Worm (Caenorhabditis elegans) whole organism, L1 larva: ENCODE data around the gene flp-5.
A peak's percentile ranks its signal among the peaks of the same experiment; 100 is the strongest.
"Not testable (repeated sequence)": the region's sequence is repeated elsewhere in the genome, so short reads cannot be mapped to it uniquely, and the experiment has no call there.

Experiments used
- F16B12.6 ChIP-seq: fragments of 150-350 bp; optimal IDR thresholded peaks from 2 replicates; lab custom pipeline; 2014; ENCODE audit warnings: missing biosample characterization, missing genetic modification characterization
- aly-2 ChIP-seq: fragments of 150-350 bp; optimal IDR thresholded peaks from 2 replicates; lab custom pipeline; 2014; ENCODE audit warnings: missing biosample characterization, missing genetic modification characterization
- ceh-8 ChIP-seq: fragments of 200-800 bp; sonication (Bioruptor generic); optimal IDR thresholded peaks from 2 replicates; lab custom pipeline; 2018; ENCODE audit warnings: mild to moderate bottlenecking, missing genetic modification characterization, moderate library complexity, missing compliant biosample characterization
- ceh-88 ChIP-seq: fragments of 200-800 bp; sonication (Bioruptor generic); IDR thresholded peaks from 2 replicates; pipeline ENCODE4 v1.3.6; 2022; ENCODE audit warnings: missing genetic modification characterization, missing compliant biosample characterization
- ceh-90 ChIP-seq: sonication (generic microtip); optimal IDR thresholded peaks from 2 replicates; lab custom pipeline; 2016; ENCODE audit warnings: missing genetic modification characterization, missing compliant biosample characterization
- dpl-1 ChIP-seq, 3 experiments: fragments of 150-350 bp in 2 of 3; sonication (generic microtip) in 1 of 3; optimal IDR thresholded peaks; 2 replicates each; lab custom pipeline; 2014 to 2017; ENCODE audit warnings: missing biosample characterization in 3 of 3, missing genetic modification characterization in 3 of 3, missing genetic modification reagents in 3 of 3
- dsc-1 ChIP-seq: sonication (generic microtip); optimal IDR thresholded peaks from 2 replicates; lab custom pipeline; 2016; ENCODE audit warnings: mild to moderate bottlenecking, missing genetic modification characterization, missing compliant biosample characterization
- efl-1 ChIP-seq, 4 experiments: fragments of 150-350 bp; optimal IDR thresholded peaks in 3 of 4; peaks in 1 of 4; 1 replicate in 1 of 4; 2 replicates in 3 of 4; lab custom pipeline; 2014; ENCODE audit warnings: missing biosample characterization in 2 of 4, missing genetic modification characterization in 2 of 4, missing genetic modification reagents in 2 of 4
- efl-3 ChIP-seq: fragments of 200-800 bp; sonication (Bioruptor generic); optimal IDR thresholded peaks from 2 replicates; lab custom pipeline; 2018; ENCODE audit warnings: mild to moderate bottlenecking, missing genetic modification characterization, missing compliant biosample characterization
- egl-13 ChIP-seq: sonication (generic microtip); optimal IDR thresholded peaks from 2 replicates; lab custom pipeline; 2016; ENCODE audit warnings: missing genotype, missing genetic modification reagents, missing genetic modification characterization, missing compliant biosample characterization
- egl-27 ChIP-seq, 2 experiments: fragments of 150-350 bp in 1 of 2; sonication (generic microtip); optimal IDR thresholded peaks; 3 replicates each; lab custom pipeline; 2017 to 2018; ENCODE audit warnings: missing biosample characterization in 2 of 2, missing genetic modification characterization in 2 of 2, missing genetic modification reagents in 2 of 2
- elt-2 ChIP-seq: sonication (generic microtip); optimal IDR thresholded peaks from 2 replicates; lab custom pipeline; 2016; ENCODE audit warnings: missing genetic modification characterization, mild to moderate bottlenecking, inconsistent platforms, missing compliant biosample characterization, missing genetic modification reagents
- elt-3 ChIP-seq, 6 experiments: fragments of 150-350 bp in 1 of 6; sonication (generic microtip); optimal IDR thresholded peaks; 2 replicates each; lab custom pipeline; 2017 to 2018; ENCODE audit warnings: missing biosample characterization in 6 of 6, missing genetic modification characterization in 6 of 6, inconsistent platforms in 1 of 6
- fkh-10 ChIP-seq: sonication (generic microtip); optimal IDR thresholded peaks from 2 replicates; lab custom pipeline; 2017; ENCODE audit warnings: missing biosample characterization, missing genetic modification reagents, missing genetic modification characterization
- fkh-8 ChIP-seq: sonication (generic microtip); optimal IDR thresholded peaks from 2 replicates; lab custom pipeline; 2016; ENCODE audit warnings: mild to moderate bottlenecking, missing genetic modification characterization, missing compliant biosample characterization
- hlh-4 ChIP-seq: sonication (generic microtip); optimal IDR thresholded peaks from 2 replicates; lab custom pipeline; 2016; ENCODE audit warnings: mild to moderate bottlenecking, missing genetic modification characterization, missing compliant biosample characterization
- hpl-2 ChIP-seq: fragments of 150-350 bp; optimal IDR thresholded peaks from 2 replicates; lab custom pipeline; 2014; ENCODE audit warnings: missing biosample characterization, missing genetic modification reagents, missing genetic modification characterization
- jun-1 ChIP-seq: fragments of 150-350 bp; optimal IDR thresholded peaks from 2 replicates; lab custom pipeline; 2014; ENCODE audit warnings: missing biosample characterization, missing genetic modification reagents, missing genetic modification characterization
- lin-14 ChIP-seq: fragments of 200-800 bp; sonication (Bioruptor generic); optimal IDR thresholded peaks from 2 replicates; lab custom pipeline; 2018; ENCODE audit warnings: mild to moderate bottlenecking, missing genetic modification characterization, moderate library complexity, missing compliant biosample characterization
- lin-39 ChIP-seq: fragments of 150-350 bp; optimal IDR thresholded peaks from 2 replicates; lab custom pipeline; 2014; ENCODE audit warnings: missing biosample characterization, missing genetic modification reagents, missing genetic modification characterization
- lir-3 ChIP-seq: sonication (generic microtip); optimal IDR thresholded peaks from 2 replicates; lab custom pipeline; 2016; ENCODE audit warnings: mild to moderate bottlenecking, missing genetic modification characterization, moderate library complexity, missing compliant biosample characterization; ENCODE audit not compliant: poor library complexity
- mdl-1 ChIP-seq, 2 experiments: fragments of 150-350 bp; optimal IDR thresholded peaks; 2 replicates each; lab custom pipeline; 2014 to 2017; ENCODE audit warnings: missing biosample characterization in 2 of 2, missing genetic modification characterization in 2 of 2, inconsistent platforms in 1 of 2
- mef-2 ChIP-seq: fragments of 150-350 bp; optimal IDR thresholded peaks from 2 replicates; lab custom pipeline; 2014; ENCODE audit warnings: missing biosample characterization, missing genetic modification characterization
- mep-1 ChIP-seq: fragments of 150-350 bp; optimal IDR thresholded peaks from 2 replicates; lab custom pipeline; 2014; ENCODE audit warnings: missing biosample characterization, missing genetic modification characterization
- nhr-19 ChIP-seq: fragments of 200-800 bp; sonication (Bioruptor generic); conservative IDR thresholded peaks from 2 replicates; pipeline ENCODE4 v1.3.6; 2022; ENCODE audit warnings: missing genetic modification characterization, missing compliant biosample characterization
- nhr-28 ChIP-seq: fragments of 150-350 bp; optimal IDR thresholded peaks from 2 replicates; lab custom pipeline; 2014; ENCODE audit warnings: missing biosample characterization, missing genetic modification characterization
- nhr-47 ChIP-seq: sonication (generic microtip); optimal IDR thresholded peaks from 2 replicates; lab custom pipeline; 2016; ENCODE audit warnings: mild to moderate bottlenecking, missing genetic modification characterization, moderate library complexity, missing compliant biosample characterization
- nhr-71 ChIP-seq: sonication (generic microtip); optimal IDR thresholded peaks from 2 replicates; lab custom pipeline; 2016; ENCODE audit warnings: mild to moderate bottlenecking, missing genetic modification characterization, moderate library complexity, missing compliant biosample characterization
- nhr-76 ChIP-seq: sonication (generic microtip); optimal IDR thresholded peaks from 2 replicates; lab custom pipeline; 2017; ENCODE audit warnings: missing biosample characterization, missing genetic modification characterization
- nhr-90 ChIP-seq: sonication (generic microtip); optimal IDR thresholded peaks from 2 replicates; lab custom pipeline; 2016; ENCODE audit warnings: mild to moderate bottlenecking, missing genetic modification characterization, missing compliant biosample characterization; ENCODE audit not compliant: poor library complexity
- pag-3 ChIP-seq: sonication (generic microtip); optimal IDR thresholded peaks from 2 replicates; lab custom pipeline; 2017; ENCODE audit warnings: missing genetic modification characterization, mild to moderate bottlenecking, missing compliant biosample characterization, antibody characterized with exemption, borderline replicate concordance; ENCODE audit not compliant: insufficient read depth
- snpc-4 ChIP-seq: fragments of 150-350 bp; optimal IDR thresholded peaks from 2 replicates; lab custom pipeline; 2014; ENCODE audit warnings: missing biosample characterization, missing genetic modification characterization
- snu-23 ChIP-seq: sonication (generic microtip); optimal IDR thresholded peaks from 2 replicates; lab custom pipeline; 2016; ENCODE audit warnings: missing genetic modification characterization, missing compliant biosample characterization
- sox-4 ChIP-seq: sonication (generic microtip); optimal IDR thresholded peaks from 2 replicates; lab custom pipeline; 2016; ENCODE audit warnings: missing genetic modification characterization, missing compliant biosample characterization
- sptf-1 ChIP-seq: fragments of 150-350 bp; optimal IDR thresholded peaks from 2 replicates; lab custom pipeline; 2014; ENCODE audit warnings: missing biosample characterization, missing genetic modification characterization
- tbx-2 ChIP-seq: sonication (generic microtip); optimal IDR thresholded peaks from 2 replicates; lab custom pipeline; 2016; ENCODE audit warnings: missing genetic modification characterization, missing compliant biosample characterization
- tlp-1 ChIP-seq: fragments of 150-350 bp; optimal IDR thresholded peaks from 2 replicates; lab custom pipeline; 2014; ENCODE audit warnings: missing biosample characterization, missing genetic modification characterization
- unc-86 ChIP-seq: sonication (generic microtip); optimal IDR thresholded peaks from 2 replicates; lab custom pipeline; 2016; ENCODE audit warnings: missing genetic modification characterization, missing compliant biosample characterization
- zag-1 ChIP-seq: fragments of 150-350 bp; optimal IDR thresholded peaks from 2 replicates; lab custom pipeline; 2014; ENCODE audit warnings: missing biosample characterization, missing genetic modification characterization
- ztf-11 ChIP-seq, 2 experiments: sonication (generic microtip); optimal IDR thresholded peaks; 2 replicates each; lab custom pipeline; 2016 to 2017; ENCODE audit warnings: missing genetic modification characterization in 2 of 2, missing biosample characterization in 1 of 2, missing compliant biosample characterization in 1 of 2

The flp-5 gene

DNA sequence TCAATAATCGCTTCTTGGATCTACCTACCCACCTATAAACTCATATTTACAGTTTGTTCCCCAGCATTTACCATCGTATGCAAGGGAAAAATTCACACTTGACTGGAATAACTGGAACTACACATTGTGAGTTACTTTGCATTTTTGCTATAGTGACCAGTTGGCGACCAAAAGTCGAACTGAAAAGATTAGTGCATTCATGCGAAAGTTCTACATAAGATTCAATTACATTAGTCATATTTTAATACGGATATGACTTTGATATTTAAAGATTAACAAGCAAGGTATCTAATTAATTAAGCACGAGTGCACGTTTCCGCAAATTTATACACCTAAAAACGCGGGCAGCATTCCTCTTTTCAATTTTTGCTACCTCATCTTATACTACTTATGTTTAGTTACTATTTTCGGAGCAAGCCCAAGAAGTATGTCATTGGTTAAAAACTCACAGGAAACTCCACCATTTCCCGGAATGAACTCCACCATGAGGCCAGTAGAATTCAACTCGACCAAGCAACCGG, 43.0 kb downstream of the flp-5 start, which contains the start of gene jmjd-3.1:
Gene jmjd-3.1, plus strand, starts transcription at position 51 of the 521 bp plus-strand sequence.
- no peak for TF ChIP-seq elt-2 (tag; lab: Kevin White, UChicago)
- TF ChIP-seq dpl-1 (GFP tag; optimal IDR thresholded peaks at IDR 0.05; lab: Kevin White, UChicago) = no peak
- peak; percentile 16 for TF ChIP-seq nhr-71
- TF ChIP-seq pag-3 (tag; lab: Kevin White, UChicago) = no peak
- no peak for TF ChIP-seq mdl-1 (tag; optimal IDR thresholded peaks at IDR 0.05; lab: Kevin White, UChicago)
- TF ChIP-seq tlp-1 (tag; lab: Kevin White, UChicago) = no peak
- no peak for TF ChIP-seq tbx-2
- no peak for TF ChIP-seq fkh-10 (GFP tag; lab: Kevin White, UChicago)
- TF ChIP-seq aly-2 (tag; lab: Kevin White, UChicago) = no peak
- TF ChIP-seq egl-27 (tag; optimal IDR thresholded peaks at IDR 0.05; lab: Kevin White, UChicago) = no peak
- TF ChIP-seq ceh-8 (GFP tag; lab: Kevin White, UChicago) = no peak
- TF ChIP-seq efl-3 (GFP tag; lab: Kevin White, UChicago) = no peak
- no peak for TF ChIP-seq F16B12.6
- TF ChIP-seq nhr-90 = no peak
- no peak for TF ChIP-seq egl-13 (tag; lab: Kevin White, UChicago)
- no peak for TF ChIP-seq lin-39 (tag; lab: Kevin White, UChicago)
- no peak for TF ChIP-seq mef-2 (tag; lab: Kevin White, UChicago)
- TF ChIP-seq fkh-8 = peak; percentile 7
- TF ChIP-seq lin-14 = no peak
- peak; percentile 6 for TF ChIP-seq sox-4 (tag; lab: Kevin White, UChicago)
- TF ChIP-seq ztf-11 (tag; optimal IDR thresholded peaks at IDR 0.05; lab: Kevin White, UChicago) = no peak
- no peak for TF ChIP-seq sptf-1 (tag; lab: Kevin White, UChicago)
- TF ChIP-seq hlh-4 = no peak
- TF ChIP-seq dsc-1 (tag; lab: Kevin White, UChicago) = peak; percentile 89
- no peak for TF ChIP-seq zag-1 (tag; lab: Kevin White, UChicago)
- TF ChIP-seq lir-3 (tag; lab: Kevin White, UChicago) = no peak
- no peak for TF ChIP-seq snu-23
- no peak for TF ChIP-seq nhr-28
- TF ChIP-seq nhr-76 (tag; lab: Kevin White, UChicago) = no peak
- no peak for TF ChIP-seq snpc-4 (tag; lab: Kevin White, UChicago)
- no peak for TF ChIP-seq ceh-90 (tag; lab: Kevin White, UChicago)
- TF ChIP-seq ceh-88 (GFP tag; lab: Robert Waterston, UW) = no peak
- peak; percentile 38 for TF ChIP-seq nhr-47 (tag; lab: Kevin White, UChicago)

DNA sequence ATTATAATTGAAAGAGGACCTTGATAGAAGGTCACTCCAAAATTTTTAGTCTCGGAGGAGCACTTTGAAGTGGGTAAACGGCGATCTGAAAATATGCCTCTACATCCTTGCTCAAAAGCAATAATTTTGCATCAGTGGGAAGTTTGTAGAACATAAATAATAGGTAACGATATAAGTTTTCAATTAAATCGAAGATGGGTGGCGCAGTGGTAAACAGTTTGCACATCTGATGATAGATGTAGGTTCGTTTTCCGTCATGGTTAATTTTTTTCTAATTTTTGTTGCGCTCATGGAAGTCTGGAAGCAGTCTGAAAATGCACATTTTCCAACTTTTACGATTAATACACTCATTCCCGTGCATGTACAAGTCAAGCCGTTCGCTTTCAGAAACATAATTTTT, 49.8 kb downstream of the flp-5 start:
- not testable (repeated sequence) for TF ChIP-seq efl-1 (optimal IDR thresholded peaks at IDR 0.05; lab: Kevin White, UChicago)
- TF ChIP-seq efl-1 (GFP tag; optimal IDR thresholded peaks at IDR 0.05 in 1 of 2; lab: Kevin White, UChicago) = peak in 1 of 2 experiments; percentile 5
- TF ChIP-seq, all 84 proteins: peak for 1; not testable (repeated sequence) for 83

DNA sequence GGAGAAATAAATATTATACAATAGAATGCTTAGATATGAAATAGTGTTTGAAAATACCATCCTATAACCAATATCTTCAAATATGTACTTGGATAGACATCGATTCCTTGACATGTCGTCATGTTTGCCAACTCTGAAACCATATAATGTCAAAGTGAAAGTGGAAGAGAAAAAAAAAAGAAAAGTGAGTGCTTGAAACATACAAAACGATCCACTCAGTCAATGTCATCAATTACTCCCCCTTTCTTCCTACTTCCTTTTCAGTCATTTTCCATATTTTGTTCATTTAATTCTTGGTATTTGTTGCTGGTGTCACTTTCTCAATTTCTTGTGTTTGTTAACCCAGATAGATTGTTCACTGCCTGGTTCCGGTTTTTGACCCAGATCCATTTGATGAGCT, 52.2 kb downstream of the flp-5 start, which contains the start of gene F18E9.4:
Gene F18E9.4, plus strand, starts transcription at position 301 of the 400 bp plus-strand sequence.
- TF ChIP-seq jun-1 (tag; lab: Kevin White, UChicago) (no peak), nhr-71 (no peak), unc-86 (tag; lab: Kevin White, UChicago) (no peak), nhr-19 (GFP tag; lab: Robert Waterston, UW) (no peak), elt-3 (tag; optimal IDR thresholded peaks at IDR 0.05; lab: Kevin White, UChicago) (no peak), hpl-2 (no peak), pag-3 (tag; lab: Kevin White, UChicago) (no peak), fkh-10 (GFP tag; lab: Kevin White, UChicago) (no peak), mep-1 (tag; lab: Kevin White, UChicago) (no peak), egl-13 (tag; lab: Kevin White, UChicago) (no peak), zag-1 (tag; lab: Kevin White, UChicago) (no peak)
- TF ChIP-seq, all 84 proteins: peak for 0
